Worm (Caenorhabditis elegans) whole organism, L4 larva: ENCODE results near the gene ttr-43.

Experiments
- lir-3 ChIP-seq: sonication (generic microtip); optimal IDR thresholded peaks from 2 replicates; lab custom pipeline; 2016; ENCODE audit warnings: mild to moderate bottlenecking, missing genetic modification characterization, missing compliant biosample characterization
- nhr-77 ChIP-seq: fragments of 150-350 bp; optimal IDR thresholded peaks from 2 replicates; lab custom pipeline; 2014; ENCODE audit warnings: missing biosample characterization, missing genetic modification characterization

DNA sequence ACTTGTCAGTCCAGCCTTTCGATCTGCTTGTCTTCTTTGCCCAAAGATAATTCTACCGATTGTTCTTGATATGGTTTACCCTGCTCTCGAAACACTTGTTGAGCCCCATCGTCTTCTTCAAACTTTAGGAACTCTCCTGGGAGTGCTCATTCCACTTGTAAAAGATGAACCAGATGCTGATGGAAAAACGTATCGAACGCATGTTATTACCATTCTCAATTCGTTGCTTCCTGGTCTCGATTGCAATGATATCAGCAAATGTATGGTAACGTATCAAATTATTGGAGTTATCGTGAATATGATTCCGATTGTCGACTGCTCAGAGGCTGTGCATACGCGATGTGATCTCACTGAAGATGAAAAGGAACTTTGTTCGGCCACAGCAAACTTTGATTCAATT lies 11.3 kb upstream of the ttr-43 start:
- TF ChIP-seq lir-3 (tag; lab: Kevin White, UChicago): no peak
- no peak for TF ChIP-seq nhr-77 (tag; lab: Kevin White, UChicago)
